Worm (Caenorhabditis elegans) whole organism, L1 larva: ENCODE measurements around the gene K11H12.8.

Source experiments
- C04F5.9 ChIP-seq: sonication (generic microtip); optimal IDR thresholded peaks from 2 replicates; lab custom pipeline; 2016; ENCODE audit warnings: missing genetic modification characterization, missing compliant biosample characterization
- C34B4.2 ChIP-seq: sonication (generic microtip); optimal IDR thresholded peaks from 2 replicates; lab custom pipeline; 2017; ENCODE audit warnings: mild to moderate bottlenecking, missing genetic modification characterization, missing compliant biosample characterization
- F16B12.6 ChIP-seq: fragments of 150-350 bp; optimal IDR thresholded peaks from 2 replicates; lab custom pipeline; 2014; ENCODE audit warnings: missing biosample characterization, missing genetic modification characterization
- aha-1 ChIP-seq: fragments of 150-350 bp; optimal IDR thresholded peaks from 2 replicates; lab custom pipeline; 2014; ENCODE audit warnings: missing biosample characterization, missing genetic modification characterization
- aly-2 ChIP-seq: fragments of 150-350 bp; optimal IDR thresholded peaks from 2 replicates; lab custom pipeline; 2014; ENCODE audit warnings: missing biosample characterization, missing genetic modification characterization
- ceh-82 ChIP-seq, 3 experiments: fragments of 150-350 bp in 1 of 3; sonication (generic microtip) in 2 of 3; optimal IDR thresholded peaks; 2 replicates each; lab custom pipeline; 2014 to 2017; ENCODE audit warnings: missing biosample characterization in 3 of 3, missing genetic modification characterization in 3 of 3
- ceh-88 ChIP-seq: fragments of 200-800 bp; sonication (Bioruptor generic); IDR thresholded peaks from 2 replicates; pipeline ENCODE4 v1.3.6; 2022; ENCODE audit warnings: missing genetic modification characterization, missing compliant biosample characterization
- ceh-90 ChIP-seq: sonication (generic microtip); optimal IDR thresholded peaks from 2 replicates; lab custom pipeline; 2016; ENCODE audit warnings: missing genetic modification characterization, missing compliant biosample characterization
- dpl-1 ChIP-seq, 3 experiments: fragments of 150-350 bp in 2 of 3; sonication (generic microtip) in 1 of 3; optimal IDR thresholded peaks; 2 replicates each; lab custom pipeline; 2014 to 2017; ENCODE audit warnings: missing biosample characterization in 3 of 3, missing genetic modification characterization in 3 of 3, missing genetic modification reagents in 3 of 3
- dsc-1 ChIP-seq: sonication (generic microtip); optimal IDR thresholded peaks from 2 replicates; lab custom pipeline; 2016; ENCODE audit warnings: mild to moderate bottlenecking, missing genetic modification characterization, missing compliant biosample characterization
- egl-13 ChIP-seq: sonication (generic microtip); optimal IDR thresholded peaks from 2 replicates; lab custom pipeline; 2016; ENCODE audit warnings: missing genotype, missing genetic modification reagents, missing genetic modification characterization, missing compliant biosample characterization
- egl-27 ChIP-seq, 2 experiments: fragments of 150-350 bp in 1 of 2; sonication (generic microtip); optimal IDR thresholded peaks; 3 replicates each; lab custom pipeline; 2017 to 2018; ENCODE audit warnings: missing biosample characterization in 2 of 2, missing genetic modification characterization in 2 of 2, missing genetic modification reagents in 2 of 2
- elt-3 ChIP-seq, 6 experiments: fragments of 150-350 bp in 1 of 6; sonication (generic microtip); optimal IDR thresholded peaks; 2 replicates each; lab custom pipeline; 2017 to 2018; ENCODE audit warnings: missing biosample characterization in 6 of 6, missing genetic modification characterization in 6 of 6, inconsistent platforms in 1 of 6
- ets-5 ChIP-seq: fragments of 200-800 bp; sonication (Bioruptor generic); IDR thresholded peaks from 2 replicates; pipeline ENCODE4 v1.3.6; 2022; ENCODE audit warnings: missing genetic modification characterization, missing compliant biosample characterization
- fkh-4 ChIP-seq: sonication (generic microtip); optimal IDR thresholded peaks from 2 replicates; lab custom pipeline; 2016; ENCODE audit warnings: missing compliant biosample characterization, missing genetic modification characterization, borderline replicate concordance
- fkh-8 ChIP-seq: sonication (generic microtip); optimal IDR thresholded peaks from 2 replicates; lab custom pipeline; 2016; ENCODE audit warnings: mild to moderate bottlenecking, missing genetic modification characterization, missing compliant biosample characterization
- fos-1 ChIP-seq: fragments of 150-350 bp; optimal IDR thresholded peaks from 2 replicates; lab custom pipeline; 2014; ENCODE audit warnings: missing biosample characterization, missing genetic modification characterization
- grh-1 ChIP-seq: fragments of 200-800 bp; sonication (Bioruptor generic); IDR thresholded peaks from 2 replicates; pipeline ENCODE4 v1.3.6; 2022; ENCODE audit warnings: missing genetic modification reagents, missing genetic modification characterization, missing compliant biosample characterization
- hlh-17 ChIP-seq: fragments of 200-800 bp; sonication (Bioruptor generic); optimal IDR thresholded peaks from 2 replicates; lab custom pipeline; 2018; ENCODE audit warnings: missing genetic modification characterization, mild to moderate bottlenecking, missing compliant biosample characterization, moderate library complexity, borderline replicate concordance
- hpl-2 ChIP-seq: fragments of 150-350 bp; optimal IDR thresholded peaks from 2 replicates; lab custom pipeline; 2014; ENCODE audit warnings: missing biosample characterization, missing genetic modification reagents, missing genetic modification characterization
- isw-1 ChIP-seq: fragments of 200-800 bp; sonication (Bioruptor generic); IDR thresholded peaks from 2 replicates; pipeline ENCODE4 v1.3.6; 2022; ENCODE audit warnings: missing genetic modification characterization, missing compliant biosample characterization
- jun-1 ChIP-seq: fragments of 150-350 bp; optimal IDR thresholded peaks from 2 replicates; lab custom pipeline; 2014; ENCODE audit warnings: missing biosample characterization, missing genetic modification reagents, missing genetic modification characterization
- lin-13 ChIP-seq: fragments of 150-350 bp; optimal IDR thresholded peaks from 2 replicates; lab custom pipeline; 2014; ENCODE audit warnings: missing biosample characterization, missing genetic modification reagents, missing genetic modification characterization
- lin-14 ChIP-seq: fragments of 200-800 bp; sonication (Bioruptor generic); optimal IDR thresholded peaks from 2 replicates; lab custom pipeline; 2018; ENCODE audit warnings: mild to moderate bottlenecking, missing genetic modification characterization, moderate library complexity, missing compliant biosample characterization
- lin-35 ChIP-seq, 2 experiments: fragments of 150-350 bp; optimal IDR thresholded peaks; 2 replicates each; lab custom pipeline; 2014; ENCODE audit warnings: missing biosample characterization in 2 of 2, missing genetic modification characterization in 2 of 2, missing genetic modification reagents in 2 of 2
- lin-39 ChIP-seq: fragments of 150-350 bp; optimal IDR thresholded peaks from 2 replicates; lab custom pipeline; 2014; ENCODE audit warnings: missing biosample characterization, missing genetic modification reagents, missing genetic modification characterization
- lir-3 ChIP-seq: sonication (generic microtip); optimal IDR thresholded peaks from 2 replicates; lab custom pipeline; 2016; ENCODE audit warnings: mild to moderate bottlenecking, missing genetic modification characterization, moderate library complexity, missing compliant biosample characterization; ENCODE audit not compliant: poor library complexity
- mef-2 ChIP-seq: fragments of 150-350 bp; optimal IDR thresholded peaks from 2 replicates; lab custom pipeline; 2014; ENCODE audit warnings: missing biosample characterization, missing genetic modification characterization
- mep-1 ChIP-seq: fragments of 150-350 bp; optimal IDR thresholded peaks from 2 replicates; lab custom pipeline; 2014; ENCODE audit warnings: missing biosample characterization, missing genetic modification characterization
- nhr-11 ChIP-seq: fragments of 150-350 bp; optimal IDR thresholded peaks from 2 replicates; lab custom pipeline; 2014; ENCODE audit warnings: missing biosample characterization, missing genetic modification characterization
- nhr-12 ChIP-seq: sonication (generic microtip); optimal IDR thresholded peaks from 2 replicates; lab custom pipeline; 2017; ENCODE audit warnings: missing biosample characterization, missing genetic modification characterization
- nhr-19 ChIP-seq: fragments of 200-800 bp; sonication (Bioruptor generic); conservative IDR thresholded peaks from 2 replicates; pipeline ENCODE4 v1.3.6; 2022; ENCODE audit warnings: missing genetic modification characterization, missing compliant biosample characterization
- nhr-20 ChIP-seq: sonication (generic microtip); optimal IDR thresholded peaks from 2 replicates; lab custom pipeline; 2016; ENCODE audit warnings: mild to moderate bottlenecking, missing genetic modification characterization, missing compliant biosample characterization
- nhr-237 ChIP-seq: fragments of 150-350 bp; optimal IDR thresholded peaks from 2 replicates; lab custom pipeline; 2014; ENCODE audit warnings: missing biosample characterization, missing genetic modification characterization
- nhr-47 ChIP-seq: sonication (generic microtip); optimal IDR thresholded peaks from 2 replicates; lab custom pipeline; 2016; ENCODE audit warnings: mild to moderate bottlenecking, missing genetic modification characterization, moderate library complexity, missing compliant biosample characterization
- nhr-71 ChIP-seq: sonication (generic microtip); optimal IDR thresholded peaks from 2 replicates; lab custom pipeline; 2016; ENCODE audit warnings: mild to moderate bottlenecking, missing genetic modification characterization, moderate library complexity, missing compliant biosample characterization
- nhr-76 ChIP-seq: sonication (generic microtip); optimal IDR thresholded peaks from 2 replicates; lab custom pipeline; 2017; ENCODE audit warnings: missing biosample characterization, missing genetic modification characterization
- nhr-77 ChIP-seq: fragments of 150-350 bp; optimal IDR thresholded peaks from 2 replicates; lab custom pipeline; 2014; ENCODE audit warnings: missing biosample characterization, missing genetic modification characterization
- nhr-84 ChIP-seq: sonication (generic microtip); optimal IDR thresholded peaks from 2 replicates; lab custom pipeline; 2017; ENCODE audit warnings: missing biosample characterization, missing genetic modification characterization
- nhr-85 ChIP-seq: sonication (generic microtip); peaks from one replicate; lab custom pipeline; 2016; ENCODE audit warnings: missing genetic modification characterization, inconsistent platforms, missing compliant biosample characterization
- nhr-90 ChIP-seq: sonication (generic microtip); optimal IDR thresholded peaks from 2 replicates; lab custom pipeline; 2016; ENCODE audit warnings: mild to moderate bottlenecking, missing genetic modification characterization, missing compliant biosample characterization; ENCODE audit not compliant: poor library complexity
- pax-3 ChIP-seq: fragments of 200-800 bp; sonication (Bioruptor generic); optimal IDR thresholded peaks from 2 replicates; lab custom pipeline; 2018; ENCODE audit warnings: mild to moderate bottlenecking, missing genetic modification characterization, moderate library complexity, missing compliant biosample characterization
- pqm-1 ChIP-seq: sonication (generic microtip); optimal IDR thresholded peaks from 3 replicates; lab custom pipeline; 2017; ENCODE audit warnings: missing biosample characterization, missing genetic modification characterization
- rnt-1 ChIP-seq: sonication (generic microtip); optimal IDR thresholded peaks from 2 replicates; lab custom pipeline; 2016; ENCODE audit warnings: mild to moderate bottlenecking, missing genetic modification characterization, moderate library complexity, missing compliant biosample characterization
- skn-1 ChIP-seq: fragments of 150-350 bp; optimal IDR thresholded peaks from 2 replicates; lab custom pipeline; 2014; ENCODE audit warnings: missing biosample characterization, missing genetic modification characterization
- snpc-4 ChIP-seq: fragments of 150-350 bp; optimal IDR thresholded peaks from 2 replicates; lab custom pipeline; 2014; ENCODE audit warnings: missing biosample characterization, missing genetic modification characterization
- swsn-7 ChIP-seq: sonication (generic microtip); optimal IDR thresholded peaks from 2 replicates; lab custom pipeline; 2016; ENCODE audit warnings: missing genetic modification characterization, missing compliant biosample characterization
- unc-130 ChIP-seq: fragments of 150-350 bp; optimal IDR thresholded peaks from 2 replicates; lab custom pipeline; 2017; ENCODE audit warnings: missing biosample characterization, missing genetic modification characterization, inconsistent platforms
- unc-62 ChIP-seq: fragments of 150-350 bp; optimal IDR thresholded peaks from 2 replicates; lab custom pipeline; 2014; ENCODE audit warnings: missing biosample characterization, missing genetic modification reagents, missing genetic modification characterization
- unc-98 ChIP-seq: fragments of 200-800 bp; sonication (Bioruptor generic); IDR thresholded peaks from 2 replicates; pipeline ENCODE4 v1.3.6; 2022; ENCODE audit warnings: missing genetic modification characterization, missing compliant biosample characterization
- vab-15 ChIP-seq: sonication (generic microtip); optimal IDR thresholded peaks from 2 replicates; lab custom pipeline; 2017; ENCODE audit warnings: missing genotype, mild to moderate bottlenecking, missing genetic modification characterization, missing compliant biosample characterization
- xbp-1 ChIP-seq: sonication (generic microtip); optimal IDR thresholded peaks from 2 replicates; lab custom pipeline; 2016; ENCODE audit warnings: missing genetic modification characterization, missing compliant biosample characterization
- zag-1 ChIP-seq: fragments of 150-350 bp; optimal IDR thresholded peaks from 2 replicates; lab custom pipeline; 2014; ENCODE audit warnings: missing biosample characterization, missing genetic modification characterization
- ztf-11 ChIP-seq, 2 experiments: sonication (generic microtip); optimal IDR thresholded peaks; 2 replicates each; lab custom pipeline; 2016 to 2017; ENCODE audit warnings: missing genetic modification characterization in 2 of 2, missing biosample characterization in 1 of 2, missing compliant biosample characterization in 1 of 2

The K11H12.8 gene

ce11 chrIV:607628-608027 is 47.6 kb upstream of the K11H12.8 start:
- TF ChIP-seq nhr-12 (tag; lab: Kevin White, UChicago): no peak
- no peak for TF ChIP-seq nhr-76
- no peak for TF ChIP-seq nhr-20 (tag; lab: Kevin White, UChicago)
- TF ChIP-seq nhr-84 (tag; lab: Kevin White, UChicago): no peak
- TF ChIP-seq dsc-1 (tag; lab: Kevin White, UChicago): no peak
- TF ChIP-seq unc-130 (tag; lab: Kevin White, UChicago): no peak
- no peak for TF ChIP-seq C34B4.2 (tag; lab: Kevin White, UChicago)
- no peak for TF ChIP-seq pax-3 (tag; lab: Kevin White, UChicago)
- TF ChIP-seq hlh-17 (GFP tag; lab: Kevin White, UChicago): no peak
- TF ChIP-seq mef-2 (tag; lab: Kevin White, UChicago): no peak
- no peak for TF ChIP-seq unc-98 (GFP tag; lab: Robert Waterston, UW)
- no peak for TF ChIP-seq jun-1 (tag; lab: Kevin White, UChicago)
- TF ChIP-seq swsn-7 (tag; lab: Kevin White, UChicago): no peak
- peak; percentile 35 for TF ChIP-seq rnt-1
- TF ChIP-seq lin-39: no peak
- no peak for TF ChIP-seq C04F5.9 (tag; lab: Kevin White, UChicago)
- no peak for TF ChIP-seq nhr-85
- TF ChIP-seq grh-1 (GFP tag; lab: Robert Waterston, UW): no peak
- TF ChIP-seq nhr-11 (tag; lab: Kevin White, UChicago): no peak
- TF ChIP-seq fos-1: no peak
- no peak for TF ChIP-seq ets-5 (GFP tag; lab: Robert Waterston, UW)
- no peak for TF ChIP-seq fkh-8
- no peak for TF ChIP-seq ceh-90 (tag; lab: Kevin White, UChicago)
- peak; percentile 73 for TF ChIP-seq lin-14
- TF ChIP-seq ceh-88 (GFP tag; lab: Robert Waterston, UW): no peak
- TF ChIP-seq vab-15 (tag; lab: Kevin White, UChicago): no peak
- no peak for TF ChIP-seq pqm-1 (tag; lab: Kevin White, UChicago)
- no peak for TF ChIP-seq xbp-1
- no peak for TF ChIP-seq lin-35 (GFP tag; optimal IDR thresholded peaks at IDR 0.05; lab: Kevin White, UChicago)
- TF ChIP-seq ceh-82 (tag; optimal IDR thresholded peaks at IDR 0.05; lab: Kevin White, UChicago): no peak
- no peak for TF ChIP-seq hpl-2 (GFP tag; lab: Kevin White, UChicago)
- TF ChIP-seq ztf-11 (tag; optimal IDR thresholded peaks at IDR 0.05; lab: Kevin White, UChicago): no peak
- no peak for TF ChIP-seq fkh-4 (tag; lab: Kevin White, UChicago)
- TF ChIP-seq snpc-4: no peak
- TF ChIP-seq F16B12.6 (tag; lab: Kevin White, UChicago): no peak
- no peak for TF ChIP-seq lir-3
- TF ChIP-seq aha-1 (tag; lab: Kevin White, UChicago): no peak
- no peak for TF ChIP-seq lin-13 (GFP tag; lab: Kevin White, UChicago)
- TF ChIP-seq nhr-71 (tag; lab: Kevin White, UChicago): peak; percentile 67
- TF ChIP-seq isw-1 (GFP tag; lab: Robert Waterston, UW): no peak
- TF ChIP-seq nhr-19: peak; percentile 18
- no peak for TF ChIP-seq aly-2 (tag; lab: Kevin White, UChicago)
- TF ChIP-seq elt-3 (tag; optimal IDR thresholded peaks at IDR 0.05; lab: Kevin White, UChicago): no peak
- TF ChIP-seq mep-1 (tag; lab: Kevin White, UChicago): peak; percentile 8
- no peak for TF ChIP-seq nhr-77 (tag; lab: Kevin White, UChicago)
- TF ChIP-seq skn-1 (tag; lab: Kevin White, UChicago): no peak
- TF ChIP-seq dpl-1 (GFP tag; optimal IDR thresholded peaks at IDR 0.05; lab: Kevin White, UChicago): peak in 1 of 3 experiments; percentile 7
- no peak for TF ChIP-seq nhr-90 (tag; lab: Kevin White, UChicago)
- no peak for TF ChIP-seq egl-27 (tag; optimal IDR thresholded peaks at IDR 0.05; lab: Kevin White, UChicago)
- TF ChIP-seq unc-62: no peak
- no peak for TF ChIP-seq egl-13
- no peak for TF ChIP-seq nhr-47 (tag; lab: Kevin White, UChicago)
- TF ChIP-seq nhr-237 (tag; lab: Kevin White, UChicago): no peak
- TF ChIP-seq zag-1 (tag; lab: Kevin White, UChicago): no peak
